Worm (Caenorhabditis elegans): Measurements from ENCODE around the gene sre-55.
A peak's percentile ranks its signal among the peaks of the same experiment; 100 is the strongest.

DNA sequence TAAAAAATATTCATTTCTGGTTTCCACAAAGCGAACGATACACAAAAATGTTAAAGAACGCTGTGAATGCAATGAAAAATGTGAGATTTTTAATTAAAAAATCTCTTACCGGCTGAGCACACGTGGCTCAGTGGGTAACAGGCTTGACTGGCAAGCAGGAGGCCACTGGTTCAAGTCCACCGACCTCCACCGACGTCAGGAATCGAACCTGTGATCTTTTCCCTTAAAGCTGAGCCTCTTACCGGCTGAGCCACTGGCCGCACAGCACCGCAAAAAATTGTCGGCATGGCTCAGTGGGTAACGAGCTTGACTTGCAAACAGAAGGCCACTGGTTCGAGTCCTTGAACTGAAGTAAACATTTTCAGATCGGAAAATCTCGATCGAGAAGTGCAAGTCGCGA, 15.7 kb downstream of the sre-55 start, which contains the start of gene C44C11.6:
- TF ChIP-seq fos-1 (tag; optimal IDR thresholded peaks at IDR 0.05) (no peak), R02D3.7 (tag; optimal IDR thresholded peaks at IDR 0.05) (no peak), madf-5 (GFP tag; IDR thresholded peaks at IDR 0.05) (no peak), hmg-1.1 (GFP tag; IDR thresholded peaks at IDR 0.05) (peak; percentile 50; the same call in 1 of the 2 replicates), lsy-2 (tag; optimal IDR thresholded peaks at IDR 0.05) (no peak), ceh-20 (GFP tag; IDR thresholded peaks at IDR 0.05) (no peak), pha-4 (GFP tag; IDR thresholded peaks at IDR 0.05) (no peak), pha-4 (tag; optimal IDR thresholded peaks at IDR 0.05) (no peak), nhr-11 (tag; optimal IDR thresholded peaks at IDR 0.05) (no peak), lin-1 (GFP tag; IDR thresholded peaks at IDR 0.05) (no peak)

Data from whole organism, L4 larva.